Worm (Caenorhabditis elegans) whole organism, L1 larva: ENCODE results near the gene C29F7.3.
A peak's percentile ranks its signal among the peaks of the same experiment; 100 is the strongest.

ENCODE experiments used
- C04F5.9 ChIP-seq: sonication (generic microtip); optimal IDR thresholded peaks from 2 replicates; lab custom pipeline; 2016; ENCODE audit warnings: missing genetic modification characterization, missing compliant biosample characterization
- F16B12.6 ChIP-seq: fragments of 150-350 bp; optimal IDR thresholded peaks from 2 replicates; lab custom pipeline; 2014; ENCODE audit warnings: missing biosample characterization, missing genetic modification characterization
- ama-1 ChIP-seq: fragments of 150-350 bp; optimal IDR thresholded peaks from 2 replicates; lab custom pipeline; 2014
- blmp-1 ChIP-seq: fragments of 150-350 bp; optimal IDR thresholded peaks from 2 replicates; lab custom pipeline; 2014; ENCODE audit warnings: missing biosample characterization, missing genetic modification characterization
- ceh-63 ChIP-seq: fragments of 200-800 bp; sonication (Bioruptor generic); optimal IDR thresholded peaks from 2 replicates; lab custom pipeline; 2018; ENCODE audit warnings: mild to moderate bottlenecking, missing genetic modification characterization, missing compliant biosample characterization
- ceh-82 ChIP-seq, 3 experiments: fragments of 150-350 bp in 1 of 3; sonication (generic microtip) in 2 of 3; optimal IDR thresholded peaks; 2 replicates each; lab custom pipeline; 2014 to 2017; ENCODE audit warnings: missing biosample characterization in 3 of 3, missing genetic modification characterization in 3 of 3
- dpl-1 ChIP-seq, 3 experiments: fragments of 150-350 bp in 2 of 3; sonication (generic microtip) in 1 of 3; optimal IDR thresholded peaks; 2 replicates each; lab custom pipeline; 2014 to 2017; ENCODE audit warnings: missing biosample characterization in 3 of 3, missing genetic modification characterization in 3 of 3, missing genetic modification reagents in 3 of 3
- dsc-1 ChIP-seq: sonication (generic microtip); optimal IDR thresholded peaks from 2 replicates; lab custom pipeline; 2016; ENCODE audit warnings: mild to moderate bottlenecking, missing genetic modification characterization, missing compliant biosample characterization
- efl-1 ChIP-seq, 4 experiments: fragments of 150-350 bp; optimal IDR thresholded peaks in 3 of 4; peaks in 1 of 4; 1 replicate in 1 of 4; 2 replicates in 3 of 4; lab custom pipeline; 2014; ENCODE audit warnings: missing biosample characterization in 2 of 4, missing genetic modification characterization in 2 of 4, missing genetic modification reagents in 2 of 4
- efl-3 ChIP-seq: fragments of 200-800 bp; sonication (Bioruptor generic); optimal IDR thresholded peaks from 2 replicates; lab custom pipeline; 2018; ENCODE audit warnings: mild to moderate bottlenecking, missing genetic modification characterization, missing compliant biosample characterization
- egl-13 ChIP-seq: sonication (generic microtip); optimal IDR thresholded peaks from 2 replicates; lab custom pipeline; 2016; ENCODE audit warnings: missing genotype, missing genetic modification reagents, missing genetic modification characterization, missing compliant biosample characterization
- elt-2 ChIP-seq: sonication (generic microtip); optimal IDR thresholded peaks from 2 replicates; lab custom pipeline; 2016; ENCODE audit warnings: missing genetic modification characterization, mild to moderate bottlenecking, inconsistent platforms, missing compliant biosample characterization, missing genetic modification reagents
- fkh-10 ChIP-seq: sonication (generic microtip); optimal IDR thresholded peaks from 2 replicates; lab custom pipeline; 2017; ENCODE audit warnings: missing biosample characterization, missing genetic modification reagents, missing genetic modification characterization
- fkh-8 ChIP-seq: sonication (generic microtip); optimal IDR thresholded peaks from 2 replicates; lab custom pipeline; 2016; ENCODE audit warnings: mild to moderate bottlenecking, missing genetic modification characterization, missing compliant biosample characterization
- fos-1 ChIP-seq: fragments of 150-350 bp; optimal IDR thresholded peaks from 2 replicates; lab custom pipeline; 2014; ENCODE audit warnings: missing biosample characterization, missing genetic modification characterization
- grh-1 ChIP-seq: fragments of 200-800 bp; sonication (Bioruptor generic); IDR thresholded peaks from 2 replicates; pipeline ENCODE4 v1.3.6; 2022; ENCODE audit warnings: missing genetic modification reagents, missing genetic modification characterization, missing compliant biosample characterization
- hlh-17 ChIP-seq: fragments of 200-800 bp; sonication (Bioruptor generic); optimal IDR thresholded peaks from 2 replicates; lab custom pipeline; 2018; ENCODE audit warnings: missing genetic modification characterization, mild to moderate bottlenecking, missing compliant biosample characterization, moderate library complexity, borderline replicate concordance
- isw-1 ChIP-seq: fragments of 200-800 bp; sonication (Bioruptor generic); IDR thresholded peaks from 2 replicates; pipeline ENCODE4 v1.3.6; 2022; ENCODE audit warnings: missing genetic modification characterization, missing compliant biosample characterization
- lin-14 ChIP-seq: fragments of 200-800 bp; sonication (Bioruptor generic); optimal IDR thresholded peaks from 2 replicates; lab custom pipeline; 2018; ENCODE audit warnings: mild to moderate bottlenecking, missing genetic modification characterization, moderate library complexity, missing compliant biosample characterization
- lin-15B ChIP-seq: fragments of 150-350 bp; sonication (generic microtip); optimal IDR thresholded peaks from 3 replicates; lab custom pipeline; 2014; ENCODE audit warnings: missing biosample characterization, missing genetic modification characterization
- lin-35 ChIP-seq, 2 experiments: fragments of 150-350 bp; optimal IDR thresholded peaks; 2 replicates each; lab custom pipeline; 2014; ENCODE audit warnings: missing biosample characterization in 2 of 2, missing genetic modification characterization in 2 of 2, missing genetic modification reagents in 2 of 2
- lir-3 ChIP-seq: sonication (generic microtip); optimal IDR thresholded peaks from 2 replicates; lab custom pipeline; 2016; ENCODE audit warnings: mild to moderate bottlenecking, missing genetic modification characterization, moderate library complexity, missing compliant biosample characterization; ENCODE audit not compliant: poor library complexity
- lsy-2 ChIP-seq, 2 experiments: fragments of 150-350 bp; optimal IDR thresholded peaks; 2 replicates each; lab custom pipeline; 2014; ENCODE audit warnings: missing biosample characterization in 2 of 2, missing genetic modification characterization in 2 of 2
- mdl-1 ChIP-seq, 2 experiments: fragments of 150-350 bp; optimal IDR thresholded peaks; 2 replicates each; lab custom pipeline; 2014 to 2017; ENCODE audit warnings: missing biosample characterization in 2 of 2, missing genetic modification characterization in 2 of 2, inconsistent platforms in 1 of 2
- mep-1 ChIP-seq: fragments of 150-350 bp; optimal IDR thresholded peaks from 2 replicates; lab custom pipeline; 2014; ENCODE audit warnings: missing biosample characterization, missing genetic modification characterization
- nhr-20 ChIP-seq: sonication (generic microtip); optimal IDR thresholded peaks from 2 replicates; lab custom pipeline; 2016; ENCODE audit warnings: mild to moderate bottlenecking, missing genetic modification characterization, missing compliant biosample characterization
- nhr-237 ChIP-seq: fragments of 150-350 bp; optimal IDR thresholded peaks from 2 replicates; lab custom pipeline; 2014; ENCODE audit warnings: missing biosample characterization, missing genetic modification characterization
- nhr-47 ChIP-seq: sonication (generic microtip); optimal IDR thresholded peaks from 2 replicates; lab custom pipeline; 2016; ENCODE audit warnings: mild to moderate bottlenecking, missing genetic modification characterization, moderate library complexity, missing compliant biosample characterization
- nhr-77 ChIP-seq: fragments of 150-350 bp; optimal IDR thresholded peaks from 2 replicates; lab custom pipeline; 2014; ENCODE audit warnings: missing biosample characterization, missing genetic modification characterization
- nhr-84 ChIP-seq: sonication (generic microtip); optimal IDR thresholded peaks from 2 replicates; lab custom pipeline; 2017; ENCODE audit warnings: missing biosample characterization, missing genetic modification characterization
- nhr-85 ChIP-seq: sonication (generic microtip); peaks from one replicate; lab custom pipeline; 2016; ENCODE audit warnings: missing genetic modification characterization, inconsistent platforms, missing compliant biosample characterization
- pax-3 ChIP-seq: fragments of 200-800 bp; sonication (Bioruptor generic); optimal IDR thresholded peaks from 2 replicates; lab custom pipeline; 2018; ENCODE audit warnings: mild to moderate bottlenecking, missing genetic modification characterization, moderate library complexity, missing compliant biosample characterization
- pqm-1 ChIP-seq: sonication (generic microtip); optimal IDR thresholded peaks from 3 replicates; lab custom pipeline; 2017; ENCODE audit warnings: missing biosample characterization, missing genetic modification characterization
- rnt-1 ChIP-seq: sonication (generic microtip); optimal IDR thresholded peaks from 2 replicates; lab custom pipeline; 2016; ENCODE audit warnings: mild to moderate bottlenecking, missing genetic modification characterization, moderate library complexity, missing compliant biosample characterization
- snpc-4 ChIP-seq: fragments of 150-350 bp; optimal IDR thresholded peaks from 2 replicates; lab custom pipeline; 2014; ENCODE audit warnings: missing biosample characterization, missing genetic modification characterization
- snu-23 ChIP-seq: sonication (generic microtip); optimal IDR thresholded peaks from 2 replicates; lab custom pipeline; 2016; ENCODE audit warnings: missing genetic modification characterization, missing compliant biosample characterization
- sptf-1 ChIP-seq: fragments of 150-350 bp; optimal IDR thresholded peaks from 2 replicates; lab custom pipeline; 2014; ENCODE audit warnings: missing biosample characterization, missing genetic modification characterization
- swsn-7 ChIP-seq: sonication (generic microtip); optimal IDR thresholded peaks from 2 replicates; lab custom pipeline; 2016; ENCODE audit warnings: missing genetic modification characterization, missing compliant biosample characterization
- unc-130 ChIP-seq: fragments of 150-350 bp; optimal IDR thresholded peaks from 2 replicates; lab custom pipeline; 2017; ENCODE audit warnings: missing biosample characterization, missing genetic modification characterization, inconsistent platforms
- unc-30 ChIP-seq: sonication (generic microtip); optimal IDR thresholded peaks from 2 replicates; lab custom pipeline; 2017; ENCODE audit warnings: missing biosample characterization, missing genetic modification characterization
- vab-15 ChIP-seq: sonication (generic microtip); optimal IDR thresholded peaks from 2 replicates; lab custom pipeline; 2017; ENCODE audit warnings: missing genotype, mild to moderate bottlenecking, missing genetic modification characterization, missing compliant biosample characterization
- xbp-1 ChIP-seq: sonication (generic microtip); optimal IDR thresholded peaks from 2 replicates; lab custom pipeline; 2016; ENCODE audit warnings: missing genetic modification characterization, missing compliant biosample characterization
- zip-4 ChIP-seq: fragments of 200-800 bp; sonication (Bioruptor generic); optimal IDR thresholded peaks from 2 replicates; lab custom pipeline; 2018; ENCODE audit warnings: mild to moderate bottlenecking, missing genetic modification characterization, moderate library complexity, missing compliant biosample characterization
- ztf-11 ChIP-seq, 2 experiments: sonication (generic microtip); optimal IDR thresholded peaks; 2 replicates each; lab custom pipeline; 2016 to 2017; ENCODE audit warnings: missing genetic modification characterization in 2 of 2, missing biosample characterization in 1 of 2, missing compliant biosample characterization in 1 of 2

The C29F7.3 gene

ce11 chrX:13401783-13402182 is 18.0 kb downstream of the C29F7.3 start, which contains the start of gene F02C12.1:
Gene F02C12.1 (plus strand): TSS chrX:13402083.
- TF ChIP-seq vab-15 (tag; lab: Kevin White, UChicago) (no peak), efl-3 (GFP tag; lab: Kevin White, UChicago) (no peak), nhr-237 (tag; lab: Kevin White, UChicago) (no peak)

ce11 chrX:13401311-13401710 is 18.4 kb downstream of the C29F7.3 start:
- TF ChIP-seq efl-1 (optimal IDR thresholded peaks at IDR 0.05; lab: Kevin White, UChicago): peak in 1 of 2 experiments; percentile 4
- peak in 1 of 2 experiments; percentile 15 for TF ChIP-seq efl-1 (GFP tag; optimal IDR thresholded peaks at IDR 0.05 in 1 of 2; lab: Kevin White, UChicago)
- TF ChIP-seq ztf-11 (tag; optimal IDR thresholded peaks at IDR 0.05; lab: Kevin White, UChicago): no peak
- peak; percentile 40 for TF ChIP-seq nhr-77
- no peak for TF ChIP-seq snpc-4 (tag; lab: Kevin White, UChicago)
- TF ChIP-seq lin-35 (GFP tag; optimal IDR thresholded peaks at IDR 0.05; lab: Kevin White, UChicago): no peak
- no peak for TF ChIP-seq vab-15 (tag; lab: Kevin White, UChicago)
- TF ChIP-seq lin-14: peak; percentile 42
- peak; percentile 4 for TF ChIP-seq elt-2 (tag; lab: Kevin White, UChicago)
- peak; percentile 4 for TF ChIP-seq snu-23
- peak; percentile 35 for TF ChIP-seq nhr-20 (tag; lab: Kevin White, UChicago)
- peak; percentile 4 for TF ChIP-seq rnt-1
- TF ChIP-seq blmp-1 (tag; lab: Kevin White, UChicago): peak; percentile 68
- TF ChIP-seq pax-3 (tag; lab: Kevin White, UChicago): no peak
- no peak for TF ChIP-seq unc-30 (tag; lab: Kevin White, UChicago)
- no peak for TF ChIP-seq dpl-1 (GFP tag; optimal IDR thresholded peaks at IDR 0.05; lab: Kevin White, UChicago)
- TF ChIP-seq C04F5.9 (tag; lab: Kevin White, UChicago): no peak
- TF ChIP-seq grh-1 (GFP tag; lab: Robert Waterston, UW): no peak

DNA sequence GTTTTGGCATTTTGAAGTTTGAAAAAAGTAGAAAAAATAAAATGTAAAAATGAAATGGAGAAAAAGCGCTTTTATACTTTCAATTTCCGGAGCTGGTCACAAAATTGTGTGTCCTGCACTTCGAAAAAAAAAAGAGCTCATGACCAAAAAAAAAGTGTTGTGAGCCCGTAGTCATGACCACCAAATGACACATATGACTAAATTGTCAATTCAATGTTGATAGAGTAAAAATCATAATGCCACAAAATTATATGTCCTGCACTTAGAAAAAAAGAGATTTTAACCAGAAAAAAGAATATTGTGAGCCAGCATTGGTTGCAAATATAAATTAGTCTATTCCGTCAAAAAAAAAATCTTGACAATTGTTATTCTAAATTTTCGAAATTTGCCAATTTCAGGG is 20.5 kb downstream of the C29F7.3 start, which contains the start of gene F02C12.2:
TSS of gene F02C12.2 (minus strand) at position 101 of the 400 bp plus-strand sequence.
- TF ChIP-seq fkh-8 (tag; lab: Kevin White, UChicago) (peak; percentile 53), lsy-2 (tag; optimal IDR thresholded peaks at IDR 0.05; lab: Kevin White, UChicago) (no peak)

DNA sequence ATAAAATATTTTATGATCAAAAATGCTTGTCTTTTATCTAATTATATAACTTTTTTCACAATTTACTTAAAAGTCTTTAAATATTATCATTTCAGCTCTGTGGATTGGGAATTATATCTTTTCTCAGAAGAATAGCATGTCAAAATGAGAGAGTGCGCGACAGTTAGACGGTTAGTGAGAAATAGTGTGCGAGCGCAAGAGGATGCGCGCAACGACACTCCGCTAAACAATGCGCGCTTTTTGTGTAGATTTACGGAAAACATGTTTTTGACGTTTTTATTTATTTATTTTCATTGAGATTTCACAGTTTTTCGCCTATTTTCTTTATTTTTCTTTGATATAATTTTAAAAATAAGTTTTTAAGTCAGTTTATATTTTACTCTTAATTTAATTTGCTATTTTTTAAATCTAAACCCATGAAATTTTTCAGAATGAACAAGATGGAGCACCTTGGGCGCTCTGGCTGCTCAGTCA is 23.1 kb downstream of the C29F7.3 start, which contains the start of gene F02C12.3:
TSS of gene F02C12.3 (plus strand) at position 424 of the 474 bp plus-strand sequence.
- peak; percentile 83 to 91 for TF ChIP-seq efl-1 (optimal IDR thresholded peaks at IDR 0.05; lab: Kevin White, UChicago)
- peak; percentile 65 to 97 for TF ChIP-seq efl-1 (GFP tag; optimal IDR thresholded peaks at IDR 0.05 in 1 of 2; lab: Kevin White, UChicago)
- TF ChIP-seq nhr-85 (tag; lab: Kevin White, UChicago): peak; percentile 97
- TF ChIP-seq mep-1 (tag; lab: Kevin White, UChicago): peak; percentile 91
- TF ChIP-seq nhr-47 (tag; lab: Kevin White, UChicago): peak; percentile 96
- no peak for TF ChIP-seq ceh-63 (GFP tag; lab: Kevin White, UChicago)
- TF ChIP-seq blmp-1 (tag; lab: Kevin White, UChicago): peak; percentile 72
- TF ChIP-seq sptf-1 (tag; lab: Kevin White, UChicago): no peak
- no peak for TF ChIP-seq nhr-84
- TF ChIP-seq dsc-1 (tag; lab: Kevin White, UChicago): peak; percentile 95
- TF ChIP-seq unc-130 (tag; lab: Kevin White, UChicago): peak; percentile 10
- peak; percentile 80 for TF ChIP-seq elt-2 (tag; lab: Kevin White, UChicago)
- peak; percentile 21 for TF ChIP-seq nhr-77
- TF ChIP-seq nhr-237 (tag; lab: Kevin White, UChicago): peak; percentile 66
- no peak for TF ChIP-seq pqm-1 (tag; lab: Kevin White, UChicago)
- peak; percentile 97 for TF ChIP-seq snu-23
- TF ChIP-seq xbp-1 (tag; lab: Kevin White, UChicago): peak; percentile 93
- peak; percentile 82 for TF ChIP-seq lin-15B
- TF ChIP-seq mdl-1 (tag; optimal IDR thresholded peaks at IDR 0.05; lab: Kevin White, UChicago): peak in 1 of 2 experiments; percentile 82
- TF ChIP-seq lir-3 (tag; lab: Kevin White, UChicago): peak; percentile 80
- peak; percentile 96 for TF ChIP-seq lin-14
- TF ChIP-seq zip-4 (GFP tag; lab: Kevin White, UChicago): peak; percentile 72
- peak; percentile 9 for TF ChIP-seq ama-1 (lab: Kevin White, UChicago)
- peak; percentile 96 for TF ChIP-seq swsn-7
- TF ChIP-seq ceh-82 (tag; optimal IDR thresholded peaks at IDR 0.05; lab: Kevin White, UChicago): peak; percentile 79 to 93 (median 83)
- TF ChIP-seq isw-1: peak; percentile 89
- TF ChIP-seq fkh-10: no peak
- peak; percentile 88 for TF ChIP-seq egl-13
- no peak for TF ChIP-seq hlh-17 (GFP tag; lab: Kevin White, UChicago)
- TF ChIP-seq F16B12.6 (tag; lab: Kevin White, UChicago): peak; percentile 35
- peak; percentile 79 for TF ChIP-seq fkh-8 (tag; lab: Kevin White, UChicago)
- peak; percentile 83 for TF ChIP-seq fos-1 (tag; lab: Kevin White, UChicago)
